Fruit fly (Drosophila melanogaster) whole organism, adult: Measurements from ENCODE around the gene CG10616.

ENCODE experiments used
- CG11617 ChIP-seq: fragments of 200-800 bp; sonication (Bioruptor generic); optimal IDR thresholded peaks from 2 replicates; lab custom pipeline; 2017; ENCODE audit warnings: mild to moderate bottlenecking, missing biosample characterization, missing genetic modification reagents, missing genetic modification characterization
- CG12768 ChIP-seq: fragments of 200-800 bp; sonication (Bioruptor generic); optimal IDR thresholded peaks from 2 replicates; lab custom pipeline; 2017; ENCODE audit warnings: missing biosample characterization, missing genetic modification characterization, mild to moderate bottlenecking, moderate library complexity, missing genetic modification reagents
- CG14711 ChIP-seq: fragments of 200-800 bp; sonication (Bioruptor generic); optimal IDR thresholded peaks from 2 replicates; lab custom pipeline; 2018; ENCODE audit warnings: missing biosample characterization, mild to moderate bottlenecking, missing genetic modification characterization, moderate library complexity
- CG1620 ChIP-seq: fragments of 200-800 bp; sonication (Bioruptor generic); optimal IDR thresholded peaks from 2 replicates; lab custom pipeline; 2016; ENCODE audit warnings: missing biosample characterization, missing genetic modification characterization
- CG7045 ChIP-seq: fragments of 200-800 bp; sonication (Bioruptor generic); optimal IDR thresholded peaks from 2 replicates; lab custom pipeline; 2017; ENCODE audit warnings: missing biosample characterization, mild to moderate bottlenecking, missing genetic modification characterization
- Crg-1 ChIP-seq: fragments of 200-800 bp; sonication (Bioruptor generic); optimal IDR thresholded peaks from 2 replicates; lab custom pipeline; 2016; ENCODE audit warnings: missing biosample characterization, missing genetic modification characterization
- bab1 ChIP-seq: fragments of 200-800 bp; sonication (Bioruptor generic); optimal IDR thresholded peaks from 3 replicates; lab custom pipeline; 2019; ENCODE audit warnings: missing biosample characterization, mild to moderate bottlenecking, missing genetic modification characterization, moderate library complexity
- cic ChIP-seq: fragments of 200-800 bp; sonication (Bioruptor generic); optimal IDR thresholded peaks from 2 replicates; lab custom pipeline; 2017; ENCODE audit warnings: missing biosample characterization, mild to moderate bottlenecking, missing genetic modification characterization, moderate library complexity
- kay ChIP-seq: fragments of 200-800 bp; sonication (Bioruptor generic); peaks from one replicate; lab custom pipeline; 2016; ENCODE audit warnings: missing biosample characterization, missing genetic modification characterization, borderline replicate concordance
- ovo ChIP-seq: fragments of 200-800 bp; sonication (Bioruptor generic); optimal IDR thresholded peaks from 2 replicates; lab custom pipeline; 2016; ENCODE audit warnings: missing biosample characterization, missing genetic modification characterization
- tj ChIP-seq: fragments of 200-800 bp; sonication (Bioruptor generic); optimal IDR thresholded peaks from 3 replicates; lab custom pipeline; 2017; ENCODE audit warnings: missing biosample characterization, mild to moderate bottlenecking, missing genetic modification characterization, moderate library complexity

DNA sequence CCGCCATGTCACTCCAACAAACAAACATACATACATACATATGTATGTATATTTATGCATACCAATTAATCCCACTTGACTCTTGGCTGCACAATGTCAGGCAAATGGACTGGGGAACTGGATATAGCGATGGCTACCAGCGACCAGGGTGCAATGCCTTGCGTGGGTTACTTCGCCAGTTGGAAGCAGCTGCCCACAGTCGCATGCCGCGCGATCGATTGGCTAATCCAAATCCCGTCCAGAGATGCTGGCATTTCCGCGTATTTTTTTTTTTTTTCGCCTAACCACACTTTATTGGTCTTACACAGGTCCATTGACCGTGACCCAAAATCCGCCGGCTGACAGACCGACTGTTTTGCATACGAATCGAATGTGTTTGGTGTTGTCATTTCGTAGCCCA is 22.7 kb downstream of the CG10616 start:
- no peak for TF ChIP-seq CG14711 (tag; lab: Kevin White, UChicago)
- no peak for TF ChIP-seq bab1 (GFP tag; lab: Kevin White, UChicago)
- TF ChIP-seq CG1620 (GFP tag; lab: Kevin White, UChicago) = no peak
- TF ChIP-seq ovo (GFP tag; lab: Kevin White, UChicago) = no peak
- TF ChIP-seq kay (GFP tag; lab: Kevin White, UChicago) = no peak
- no peak for TF ChIP-seq CG12768
- no peak for TF ChIP-seq CG11617 (GFP tag; lab: Kevin White, UChicago)
- no peak for TF ChIP-seq cic (GFP tag; lab: Kevin White, UChicago)
- TF ChIP-seq CG7045 (GFP tag; lab: Kevin White, UChicago) = no peak
- no peak for TF ChIP-seq tj (GFP tag; lab: Kevin White, UChicago)
- TF ChIP-seq Crg-1 (GFP tag; lab: Kevin White, UChicago) = no peak
